Worm (Caenorhabditis elegans) whole organism, dauer: Measurements from ENCODE around the gene cyn-4.

ENCODE experiments used
- unc-62 ChIP-seq: sonication (generic microtip); optimal IDR thresholded peaks from 2 replicates; lab custom pipeline; 2017; ENCODE audit warnings: missing biosample characterization, missing genetic modification reagents, missing genetic modification characterization

Gene cyn-4

DNA sequence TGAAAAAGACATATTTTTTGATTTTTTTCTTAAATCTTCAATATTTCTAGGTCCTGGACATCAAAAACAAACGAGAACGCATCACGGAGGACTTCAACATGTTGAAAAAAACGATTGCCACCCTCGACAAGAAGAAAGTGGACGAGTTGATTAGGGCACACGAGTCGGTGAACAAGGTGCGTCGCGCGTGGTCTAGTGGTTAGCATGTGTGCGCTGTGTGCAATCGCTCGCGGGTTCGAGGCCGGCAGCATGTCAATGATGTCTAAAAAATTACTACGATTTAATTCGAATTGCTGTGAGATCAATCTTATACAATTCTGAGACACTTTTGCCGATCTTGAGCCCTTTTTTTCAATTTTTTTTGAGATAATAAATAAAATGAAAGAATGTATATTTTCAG is 32.3 kb downstream of the cyn-4 start:
- no peak for TF ChIP-seq unc-62 (GFP tag; lab: Kevin White, UChicago)

DNA sequence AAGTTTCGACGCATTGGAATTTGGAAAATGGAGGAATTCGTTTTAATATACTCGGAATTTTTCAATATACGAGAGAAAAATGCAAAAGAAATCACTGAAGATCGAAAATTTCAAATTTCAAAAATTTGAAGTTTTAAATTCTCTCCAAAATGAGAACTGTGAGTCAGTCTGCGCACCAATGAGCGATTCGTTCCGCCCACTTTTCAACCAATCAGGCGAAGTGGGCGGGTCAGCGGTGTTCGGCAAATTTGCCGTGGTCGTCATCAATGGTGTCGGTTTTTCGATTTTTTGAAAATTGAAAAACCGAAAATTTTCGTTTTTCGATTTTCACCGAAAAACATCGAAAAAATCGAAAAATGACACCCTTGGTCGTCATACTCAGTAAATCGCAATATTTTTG is 33.9 kb downstream of the cyn-4 start:
- no peak for TF ChIP-seq unc-62 (GFP tag; lab: Kevin White, UChicago)

- no peak for TF ChIP-seq unc-62 (GFP tag; lab: Kevin White, UChicago)
These were observed 37.7 kb downstream of the cyn-4 start for ce11 chrII:10834717-10835116.

ce11 chrII:10829572-10829971 is 42.8 kb downstream of the cyn-4 start:
- no peak for TF ChIP-seq unc-62 (GFP tag; lab: Kevin White, UChicago)

DNA sequence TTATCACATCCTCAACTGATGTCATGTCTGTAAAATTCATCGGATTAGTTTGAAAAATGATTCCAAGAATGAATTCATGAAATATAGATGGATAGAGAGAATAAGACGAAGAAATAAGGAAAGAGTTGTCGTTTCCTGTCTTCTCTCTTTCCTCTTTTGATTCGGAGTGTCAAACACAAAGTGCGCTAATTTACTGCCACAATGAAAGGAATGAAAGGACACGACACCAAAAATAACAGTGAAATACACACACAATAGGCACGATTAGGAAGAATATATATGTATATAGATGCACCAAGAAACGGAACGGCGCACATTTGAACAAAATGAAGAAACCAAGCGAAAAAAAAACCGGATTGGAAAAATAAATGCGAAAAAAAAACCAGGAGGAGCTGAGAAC is 43.3 kb downstream of the cyn-4 start, which contains the start of gene VM106R.1:
Gene VM106R.1 (minus strand): TSS at position 101 of the 400 bp plus-strand sequence.
- TF ChIP-seq unc-62 (GFP tag; lab: Kevin White, UChicago): no peak

DNA sequence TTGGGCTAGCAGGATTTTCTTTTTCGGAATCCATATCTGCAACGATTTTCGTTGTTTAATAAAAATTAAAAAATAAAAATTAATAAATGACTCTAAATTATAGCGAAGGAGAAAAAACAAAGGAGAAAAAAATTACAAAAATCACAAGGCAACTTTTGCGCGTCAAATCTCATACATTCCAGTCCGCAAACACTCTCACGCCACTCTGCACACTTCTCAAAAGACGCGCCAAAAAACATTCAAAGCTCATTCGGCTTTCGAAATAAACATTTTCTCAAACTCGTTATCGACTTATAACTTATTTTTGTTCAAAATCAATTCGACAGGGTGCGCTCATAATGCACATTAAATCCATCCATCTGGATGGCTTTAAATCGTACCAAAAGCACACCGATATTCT is 48.4 kb downstream of the cyn-4 start, which contains the start of the genes R06F6.12 and mix-1:
Gene R06F6.12 (minus strand): TSS at position 36 of the 400 bp plus-strand sequence.
Gene mix-1 (plus strand): TSS at position 201 of the 400 bp plus-strand sequence.
- TF ChIP-seq unc-62 (GFP tag; lab: Kevin White, UChicago): no peak
